Fruit fly (Drosophila melanogaster) Kc167 (cell line): ENCODE measurements around the gene Sidpn.

Source experiments
- Myc ChIP-seq: fragments of >200 bp; optimal IDR thresholded peaks from 2 replicates; lab custom pipeline; 2017; ENCODE audit warnings: missing external identifiers
- Sin3A ChIP-seq: fragments of >200 bp; optimal IDR thresholded peaks from 2 replicates; lab custom pipeline; 2018; ENCODE audit warnings: missing external identifiers
- insv ChIP-seq: fragments of >200 bp; optimal IDR thresholded peaks from 3 replicates; lab custom pipeline; 2018; ENCODE audit warnings: missing external identifiers
- ttk ChIP-seq: sonication (Bioruptor generic); optimal IDR thresholded peaks from 2 replicates; lab custom pipeline; 2017; ENCODE audit warnings: missing external identifiers

dm6 chr2L:19023972-19024743, 3.4 kb upstream of the Sidpn start:
- no peak for TF ChIP-seq ttk (lab: Kevin White, UChicago)
- TF ChIP-seq Myc (lab: Kevin White, UChicago), result no peak
- TF ChIP-seq insv (lab: Kevin White, UChicago), result no peak
- no peak for TF ChIP-seq Sin3A (lab: Kevin White, UChicago)
